Fruit fly (Drosophila melanogaster): ENCODE measurements around the gene CG7202.

Gene CG7202

dm6 chr3L:21453623-21454022, 39.0 kb downstream of the CG7202 start (continued):
- TF ChIP-seq CG10654 (GFP tag; optimal IDR thresholded peaks at IDR 0.05) (peak; percentile 24), CG15601 (tag; optimal IDR thresholded peaks at IDR 0.05) (peak; percentile 50), cg (GFP tag; optimal IDR thresholded peaks at IDR 0.05) (no peak), CG17912 (GFP tag; optimal IDR thresholded peaks at IDR 0.05) (no peak), Lhr (GFP tag; optimal IDR thresholded peaks at IDR 0.05) (no peak), CG17361 (GFP tag; IDR thresholded peaks at IDR 0.05) (peak; percentile 68), CG1792 (GFP tag; optimal IDR thresholded peaks at IDR 0.05) (no peak), dimm (GFP tag; IDR thresholded peaks at IDR 0.05) (no peak), gcm (GFP tag; optimal IDR thresholded peaks at IDR 0.05) (peak; percentile 62), CG9817 (tag; optimal IDR thresholded peaks at IDR 0.05) (no peak), CG3995 (GFP tag; optimal IDR thresholded peaks at IDR 0.05) (no peak), CG1832 (GFP tag; optimal IDR thresholded peaks at IDR 0.05) (no peak), dysf (GFP tag; IDR thresholded peaks at IDR 0.05) (0 out of 3 replicates have a peak, but pooled peaks have one; percentile 8), CG8089 (GFP tag; optimal IDR thresholded peaks at IDR 0.05) (peak; percentile 45), onecut (GFP tag; IDR thresholded peaks at IDR 0.05) (peak; percentile 28; the same call in 1 of the 2 replicates), ham (GFP tag; IDR thresholded peaks at IDR 0.05) (no peak), phol (tag; optimal IDR thresholded peaks at IDR 0.05) (peak; percentile 68), pum (GFP tag; optimal IDR thresholded peaks at IDR 0.05) (peak; percentile 56), dmrt99B (tag; optimal IDR thresholded peaks at IDR 0.05) (peak; percentile 61), psq (GFP tag; optimal IDR thresholded peaks at IDR 0.05) (no peak), kni (GFP tag; optimal IDR thresholded peaks at IDR 0.05) (no peak), sqz (GFP tag; optimal IDR thresholded peaks at IDR 0.05) (no peak), CHES-1-like (GFP tag; optimal IDR thresholded peaks at IDR 0.05) (no peak), CoRest (tag; optimal IDR thresholded peaks at IDR 0.05) (peak; percentile 15), chinmo (GFP tag; IDR thresholded peaks at IDR 0.05; ENCODE audit: partially characterized antibody) (no peak), hbn (GFP tag; IDR thresholded peaks at IDR 0.05; ENCODE audit: partially characterized antibody) (no peak), rib (GFP tag; IDR thresholded peaks at IDR 0.05) (no peak), tin (GFP tag; optimal IDR thresholded peaks at IDR 0.05) (peak; percentile 60), NK7.1 (GFP tag; optimal IDR thresholded peaks at IDR 0.05) (no peak), bigmax (GFP tag; optimal IDR thresholded peaks at IDR 0.05) (no peak), pfk (GFP tag; optimal IDR thresholded peaks at IDR 0.05) (no peak), Neu2 (GFP tag; optimal IDR thresholded peaks at IDR 0.05; ENCODE audit: borderline replicate concordance) (no peak), YL-1 (GFP tag; optimal IDR thresholded peaks at IDR 0.05) (no peak), Tbp (GFP tag; optimal IDR thresholded peaks at IDR 0.05) (no peak), ssp (GFP tag; IDR thresholded peaks at IDR 0.05) (peak; percentile 41; the same call in 1 of the 2 replicates), CG8281 (tag; optimal IDR thresholded peaks at IDR 0.05) (no peak), mirr (GFP tag; optimal IDR thresholded peaks at IDR 0.05) (no peak), lmd (GFP tag; IDR thresholded peaks at IDR 0.05) (no peak), salm (tag; optimal IDR thresholded peaks at IDR 0.05) (no peak), CG2678 (tag; optimal IDR thresholded peaks at IDR 0.05) (peak; percentile 58), CG10366 (GFP tag; IDR thresholded peaks at IDR 0.05) (no peak; the same call in 1 of the 2 replicates), jing (GFP tag; optimal IDR thresholded peaks at IDR 0.05) (peak; percentile 19), ro (GFP tag; IDR thresholded peaks at IDR 0.05) (no peak), fd102C (GFP tag; optimal IDR thresholded peaks at IDR 0.05) (no peak), zfh2 (GFP tag; optimal IDR thresholded peaks at IDR 0.05) (no peak), Myb (GFP tag; optimal IDR thresholded peaks at IDR 0.05) (peak; percentile 12), D19B (GFP tag; optimal IDR thresholded peaks at IDR 0.05) (no peak), so (GFP tag; IDR thresholded peaks at IDR 0.05) (peak; percentile 48; the same call in 1 of the 3 replicates), vnd (GFP tag; IDR thresholded peaks at IDR 0.05; ENCODE audit: partially characterized antibody) (no peak), CG10209 (GFP tag; optimal IDR thresholded peaks at IDR 0.05) (peak; percentile 49), H15 (GFP tag; IDR thresholded peaks at IDR 0.05) (peak; percentile 59; the same call in 1 of the 3 replicates)
